Fruit fly (Drosophila melanogaster) whole organism, embryonic: Measurements from ENCODE around the gene Sec10.
A peak's percentile ranks its signal among the peaks of the same experiment; 100 is the strongest.

Experiments used
- Awh ChIP-seq: fragments of 200-800 bp; sonication (Bioruptor generic); IDR thresholded peaks from 2 replicates; pipeline ENCODE4, ENCODE4 v1.3.6; 2022; ENCODE audit warnings: missing biosample characterization, missing genetic modification characterization
- E2f1 ChIP-seq: fragments of 200-800 bp; sonication (Bioruptor generic); IDR thresholded peaks from 2 replicates; pipeline ENCODE4 v1.3.6; 2022; ENCODE audit warnings: missing biosample characterization, missing genetic modification characterization
- sim ChIP-seq: fragments of 200-800 bp; sonication (Bioruptor generic); IDR thresholded peaks from 2 replicates; pipeline ENCODE4 v1.3.6; 2022; ENCODE audit warnings: missing biosample characterization, missing genetic modification characterization
- zen ChIP-seq: fragments of 200-800 bp; sonication (Bioruptor generic); optimal IDR thresholded peaks from 3 replicates; lab custom pipeline; 2018; ENCODE audit warnings: missing biosample characterization, mild to moderate bottlenecking, missing genetic modification characterization, moderate library complexity

- no peak for TF ChIP-seq sim (GFP tag; lab: Robert Waterston, UW)
- TF ChIP-seq E2f1, result peak; percentile 58
- no peak for TF ChIP-seq zen (tag; lab: Kevin White, UChicago)
- no peak for TF ChIP-seq Awh (GFP tag; lab: Robert Waterston, UW)
These were observed 8.3 kb downstream of the Sec10 start for dm6 chr3R:24142971-24143370.
